Worm (Caenorhabditis elegans) whole organism, mixed stage, embryonic: ENCODE measurements around the gene F42C5.4.

Source experiments
- ces-1 ChIP-seq: fragments of 150-350 bp; optimal IDR thresholded peaks from 2 replicates; lab custom pipeline; 2014; ENCODE audit warnings: missing biosample characterization, missing genetic modification reagents, missing genetic modification characterization
- mab-5 ChIP-seq: fragments of 150-350 bp; optimal IDR thresholded peaks from 2 replicates; lab custom pipeline; 2014; ENCODE audit warnings: missing biosample characterization, missing genetic modification characterization
- mep-1 ChIP-seq: fragments of 150-350 bp; optimal IDR thresholded peaks from 2 replicates; lab custom pipeline; 2017; ENCODE audit warnings: missing biosample characterization, missing genetic modification reagents, missing genetic modification characterization, inconsistent platforms
- nhr-12 ChIP-seq: fragments of 150-350 bp; optimal IDR thresholded peaks from 2 replicates; lab custom pipeline; 2014; ENCODE audit warnings: missing biosample characterization, missing genetic modification characterization
- nhr-237 ChIP-seq: fragments of 150-350 bp; optimal IDR thresholded peaks from 2 replicates; lab custom pipeline; 2014; ENCODE audit warnings: missing biosample characterization, missing genetic modification characterization
- nhr-76 ChIP-seq: sonication (generic microtip); optimal IDR thresholded peaks from 2 replicates; lab custom pipeline; 2017; ENCODE audit warnings: missing biosample characterization, missing genetic modification characterization
- pha-4 ChIP-seq: fragments of 150-350 bp; optimal IDR thresholded peaks from 2 replicates; lab custom pipeline; 2018; ENCODE audit warnings: missing biosample characterization, missing genetic modification reagents, missing genetic modification characterization
- unc-62 ChIP-seq: fragments of 150-350 bp; optimal IDR thresholded peaks from 2 replicates; lab custom pipeline; 2014; ENCODE audit warnings: missing biosample characterization, missing genetic modification reagents, missing genetic modification characterization

- TF ChIP-seq unc-62 (GFP tag; lab: Kevin White, UChicago) = no peak
- TF ChIP-seq ces-1 = no peak
- TF ChIP-seq nhr-237 (tag; lab: Kevin White, UChicago) = no peak
- no peak for TF ChIP-seq nhr-12 (tag; lab: Kevin White, UChicago)
- no peak for TF ChIP-seq pha-4 (tag; lab: Kevin White, UChicago)
- no peak for TF ChIP-seq nhr-76
- no peak for TF ChIP-seq mab-5 (tag; lab: Kevin White, UChicago)
- no peak for TF ChIP-seq mep-1 (tag; lab: Kevin White, UChicago)
These were observed 32.0 kb upstream of the F42C5.4 start for ce11 chrIV:7323904-7324303.
